Fruit fly (Drosophila melanogaster) whole organism: Measurements from ENCODE around the gene CG14329.

Experiments used
- CG8478 ChIP-seq: fragments of >200 bp; optimal IDR thresholded peaks from 2 replicates; lab custom pipeline; 2018; ENCODE audit warnings: inconsistent platforms
- Dll ChIP-seq: fragments of >200 bp; optimal IDR thresholded peaks from 2 replicates; lab custom pipeline; 2017
- EcR ChIP-seq, 2 experiments: fragments of >200 bp; optimal IDR thresholded peaks; 2 replicates each; lab custom pipeline; 2017; ENCODE audit warnings: missing biosample characterization in 2 of 2, missing genetic modification characterization in 2 of 2, missing genetic modification reagents in 2 of 2
- pan ChIP-seq: fragments of >200 bp; optimal IDR thresholded peaks from 2 replicates; lab custom pipeline; 2017
- psq ChIP-seq: fragments of >200 bp; optimal IDR thresholded peaks from 2 replicates; lab custom pipeline; 2017
- usp ChIP-seq: fragments of >200 bp; optimal IDR thresholded peaks from 2 replicates; lab custom pipeline; 2017; ENCODE audit warnings: missing biosample characterization, missing genetic modification characterization, mixed read lengths

The CG14329 gene

DNA sequence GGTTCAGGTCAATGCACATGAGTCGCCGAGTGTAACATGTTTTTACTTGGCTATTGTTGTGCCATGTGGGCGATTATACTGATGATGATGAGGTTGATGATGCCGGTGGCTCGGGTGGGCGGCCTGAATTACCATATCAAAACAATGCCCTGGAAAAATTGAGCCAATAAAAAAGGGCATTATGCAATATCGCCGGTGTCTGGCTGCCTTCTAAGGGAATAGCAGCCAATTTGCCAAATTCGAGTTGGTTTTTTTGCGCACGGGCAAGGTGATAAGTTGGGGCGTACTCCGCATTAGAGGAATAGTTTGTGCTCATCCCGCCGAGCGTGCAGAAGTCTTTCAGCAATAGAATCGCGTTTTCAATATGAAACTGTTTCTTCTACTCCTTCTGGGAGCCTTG lies at the start of gene CG14329:
Gene CG14329 (plus strand): TSS at position 301 of the 400 bp plus-strand sequence.
- TF ChIP-seq CG8478 = no peak
- TF ChIP-seq EcR (GFP tag; optimal IDR thresholded peaks at IDR 0.05; lab: Kevin White, UChicago) = no peak
- TF ChIP-seq pan (lab: Kevin White, UChicago) = no peak
- TF ChIP-seq Dll (lab: Kevin White, UChicago) = no peak
- TF ChIP-seq psq (lab: Kevin White, UChicago) = no peak
- TF ChIP-seq usp (GFP tag; lab: Kevin White, UChicago) = no peak

DNA sequence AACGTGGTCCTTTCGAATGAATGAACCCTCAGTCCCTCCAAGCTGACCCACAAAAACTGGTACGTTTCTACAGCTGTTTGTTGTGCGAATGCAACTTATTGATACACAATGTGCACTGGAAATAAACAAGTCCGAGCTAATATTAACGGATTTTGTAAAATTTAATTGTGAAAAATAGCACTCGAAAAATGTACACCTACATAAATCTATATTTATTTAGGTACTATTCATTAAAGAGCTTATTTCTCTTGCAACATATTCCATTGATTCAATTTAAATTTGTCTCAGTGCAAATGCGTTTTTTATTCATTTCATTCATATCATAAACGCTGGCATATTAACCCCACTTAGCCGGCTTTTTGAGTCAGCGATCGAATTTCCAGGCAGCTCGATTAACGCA lies 48.0 kb upstream of the CG14329 start:
- TF ChIP-seq CG8478 = no peak
- TF ChIP-seq psq (lab: Kevin White, UChicago) = no peak
- TF ChIP-seq pan (lab: Kevin White, UChicago) = no peak
- TF ChIP-seq Dll (lab: Kevin White, UChicago) = no peak
- no peak for TF ChIP-seq usp (GFP tag; lab: Kevin White, UChicago)
- no peak for TF ChIP-seq EcR (GFP tag; optimal IDR thresholded peaks at IDR 0.05; lab: Kevin White, UChicago)

dm6 chr3R:17564837-17565236 lies 44.3 kb upstream of the CG14329 start:
- TF ChIP-seq Dll (lab: Kevin White, UChicago) = no peak
- TF ChIP-seq pan (lab: Kevin White, UChicago) = no peak
- TF ChIP-seq usp (GFP tag; lab: Kevin White, UChicago) = no peak
- no peak for TF ChIP-seq psq (lab: Kevin White, UChicago)
- no peak for TF ChIP-seq CG8478

DNA sequence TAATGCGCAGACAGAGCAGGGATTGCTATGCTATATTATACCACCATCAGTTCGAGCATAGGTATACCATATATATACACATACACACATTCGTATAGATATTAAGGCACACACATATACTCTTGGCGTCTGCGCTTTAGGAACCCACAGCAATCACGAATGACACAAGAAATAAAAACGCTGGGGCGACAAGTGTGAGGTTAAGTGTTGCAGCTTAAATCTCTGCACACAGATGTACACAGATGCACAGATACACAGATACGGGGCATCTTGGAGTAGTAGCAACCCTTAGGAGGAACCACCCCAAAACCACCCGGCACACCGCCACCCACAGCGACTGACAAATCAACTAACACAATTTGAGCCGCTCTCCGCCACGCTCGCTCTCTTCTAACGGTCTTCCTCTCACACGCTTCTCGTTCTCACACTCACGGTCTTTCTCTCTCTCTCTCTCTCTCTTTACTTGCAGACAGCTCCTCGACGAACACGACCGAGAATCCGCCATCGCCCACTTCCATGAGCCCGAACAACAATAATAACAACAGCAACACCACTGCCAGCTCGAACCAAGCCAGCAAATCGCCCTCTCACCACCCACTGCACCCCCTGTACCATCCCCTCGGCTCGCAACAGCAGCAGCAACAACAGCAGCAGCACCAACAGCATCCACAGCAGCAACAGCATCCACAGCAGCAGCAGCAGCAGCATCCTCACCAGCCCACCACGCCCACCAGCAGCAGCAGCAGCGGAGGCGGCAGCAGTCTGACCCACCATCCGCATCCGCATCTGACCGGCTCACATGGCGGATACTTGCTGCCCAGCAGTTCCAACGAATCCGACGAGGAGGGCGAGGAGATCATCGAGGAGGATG lies 42.3 kb upstream of the CG14329 start:
- TF ChIP-seq psq (lab: Kevin White, UChicago) = no peak
- TF ChIP-seq pan (lab: Kevin White, UChicago) = no peak
- TF ChIP-seq CG8478 = no peak
- TF ChIP-seq usp (GFP tag; lab: Kevin White, UChicago) = no peak
- no peak for TF ChIP-seq EcR (GFP tag; optimal IDR thresholded peaks at IDR 0.05; lab: Kevin White, UChicago)
- TF ChIP-seq Dll (lab: Kevin White, UChicago) = no peak

dm6 chr3R:17583658-17584460 lies 25.3 kb upstream of the CG14329 start:
- TF ChIP-seq usp (GFP tag; lab: Kevin White, UChicago) (no peak), pan (lab: Kevin White, UChicago) (no peak), CG8478 (no peak), EcR (GFP tag; optimal IDR thresholded peaks at IDR 0.05; lab: Kevin White, UChicago) (no peak), psq (lab: Kevin White, UChicago) (no peak), Dll (lab: Kevin White, UChicago) (no peak)

dm6 chr3R:17588805-17589204 lies 20.4 kb upstream of the CG14329 start:
- TF ChIP-seq CG8478 = no peak
- no peak for TF ChIP-seq psq (lab: Kevin White, UChicago)
- TF ChIP-seq Dll (lab: Kevin White, UChicago) = no peak
- TF ChIP-seq pan (lab: Kevin White, UChicago) = no peak
- TF ChIP-seq usp (GFP tag; lab: Kevin White, UChicago) = no peak
- TF ChIP-seq EcR (GFP tag; optimal IDR thresholded peaks at IDR 0.05; lab: Kevin White, UChicago) = no peak

DNA sequence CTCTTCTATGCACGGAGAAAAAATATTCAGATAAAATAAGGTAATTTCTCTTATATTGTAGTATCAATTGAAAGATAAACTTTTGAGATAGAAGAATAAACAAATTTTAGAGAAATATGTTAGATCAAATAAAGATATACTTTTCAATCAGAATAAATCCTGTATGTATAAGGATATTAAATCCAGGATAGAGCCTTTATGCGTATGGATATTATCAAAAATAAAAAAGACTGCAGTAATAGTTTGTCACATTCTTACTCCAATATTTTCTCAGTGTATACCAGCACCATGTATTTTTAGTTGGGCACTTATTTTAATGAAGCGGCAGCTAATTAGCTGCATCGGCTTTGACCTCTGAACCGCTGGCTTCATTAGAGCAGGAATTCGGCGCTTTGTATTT lies 17.3 kb upstream of the CG14329 start:
- TF ChIP-seq CG8478 = no peak
- TF ChIP-seq psq (lab: Kevin White, UChicago) = no peak
- TF ChIP-seq EcR (GFP tag; optimal IDR thresholded peaks at IDR 0.05; lab: Kevin White, UChicago) = no peak
- no peak for TF ChIP-seq usp (GFP tag; lab: Kevin White, UChicago)
- no peak for TF ChIP-seq Dll (lab: Kevin White, UChicago)
- TF ChIP-seq pan (lab: Kevin White, UChicago) = no peak

- TF ChIP-seq CG8478 (no peak), psq (lab: Kevin White, UChicago) (no peak), EcR (GFP tag; optimal IDR thresholded peaks at IDR 0.05; lab: Kevin White, UChicago) (no peak), Dll (lab: Kevin White, UChicago) (no peak), pan (lab: Kevin White, UChicago) (no peak)
These were observed 15.7 kb upstream of the CG14329 start for dm6 chr3R:17593470-17593869.

dm6 chr3R:17594086-17594485 lies 15.1 kb upstream of the CG14329 start, which contains the start of gene Sgs5bis:
TSS of gene Sgs5bis (plus strand) at chr3R:17594386.
- TF ChIP-seq CG8478 = no peak
- no peak for TF ChIP-seq Dll (lab: Kevin White, UChicago)
- TF ChIP-seq psq (lab: Kevin White, UChicago) = no peak
- TF ChIP-seq EcR (GFP tag; optimal IDR thresholded peaks at IDR 0.05; lab: Kevin White, UChicago) = no peak
- TF ChIP-seq pan (lab: Kevin White, UChicago) = no peak
- no peak for TF ChIP-seq usp (GFP tag; lab: Kevin White, UChicago)

DNA sequence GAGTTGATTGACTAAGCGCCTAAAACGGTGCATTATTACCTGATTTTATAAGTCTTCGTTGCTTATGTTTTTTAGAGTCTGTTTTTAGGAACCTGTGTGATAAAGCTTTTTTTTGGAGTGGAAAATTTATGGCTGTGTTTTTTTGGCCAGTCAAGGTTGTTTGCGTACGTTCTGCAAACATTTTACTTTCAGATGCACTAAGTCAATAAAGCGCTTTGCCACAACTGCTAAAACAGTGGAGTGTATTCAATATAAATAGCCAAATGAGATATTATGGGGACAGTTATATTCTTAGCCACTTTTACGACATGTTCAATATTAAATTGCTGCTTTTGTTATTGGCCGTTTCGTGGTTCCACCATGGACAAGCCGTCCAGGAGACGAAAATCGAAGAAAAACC lies 14.1 kb upstream of the CG14329 start, which contains the start of gene Sgs5:
Gene Sgs5 (plus strand): TSS at position 279 of the 400 bp plus-strand sequence.
- no peak for TF ChIP-seq CG8478
- TF ChIP-seq EcR (GFP tag; optimal IDR thresholded peaks at IDR 0.05; lab: Kevin White, UChicago) = no peak
- TF ChIP-seq psq (lab: Kevin White, UChicago) = no peak
- no peak for TF ChIP-seq usp (GFP tag; lab: Kevin White, UChicago)
- TF ChIP-seq pan (lab: Kevin White, UChicago) = no peak
- no peak for TF ChIP-seq Dll (lab: Kevin White, UChicago)

dm6 chr3R:17596236-17596635 lies 12.9 kb upstream of the CG14329 start, which contains the start of gene CG7606:
TSS of gene CG7606 (plus strand) at chr3R:17596536.
- no peak for TF ChIP-seq CG8478
- TF ChIP-seq usp (GFP tag; lab: Kevin White, UChicago) = no peak
- TF ChIP-seq psq (lab: Kevin White, UChicago) = no peak
- no peak for TF ChIP-seq pan (lab: Kevin White, UChicago)
- TF ChIP-seq EcR (GFP tag; optimal IDR thresholded peaks at IDR 0.05; lab: Kevin White, UChicago) = no peak
- TF ChIP-seq Dll (lab: Kevin White, UChicago) = no peak
